Worm (Caenorhabditis elegans) whole organism, midembryonic: ENCODE data around the gene oac-7.

ENCODE experiments used
- T22C8.4 ChIP-seq: fragments of 200-800 bp; sonication (Bioruptor generic); IDR thresholded peaks from 2 replicates; pipeline ENCODE4 v1.3.6; 2022; ENCODE audit warnings: missing genetic modification characterization, missing compliant biosample characterization
- cog-1 ChIP-seq: sonication (generic microtip); optimal IDR thresholded peaks from 2 replicates; lab custom pipeline; 2016; ENCODE audit warnings: missing genetic modification characterization, missing compliant biosample characterization
- flt-1 ChIP-seq: fragments of 200-800 bp; sonication (Bioruptor generic); IDR thresholded peaks from 2 replicates; pipeline ENCODE4 v1.3.6; 2022; ENCODE audit warnings: missing genetic modification characterization, missing compliant biosample characterization
- klf-2 ChIP-seq: fragments of 200-800 bp; sonication (Bioruptor generic); conservative IDR thresholded peaks from 2 replicates; pipeline ENCODE4 v1.3.6; 2022; ENCODE audit warnings: missing genetic modification reagents, missing genetic modification characterization, missing compliant biosample characterization
- med-1 ChIP-seq: sonication (generic microtip); optimal IDR thresholded peaks from 2 replicates; lab custom pipeline; 2017; ENCODE audit warnings: missing genetic modification characterization, mild to moderate bottlenecking, missing compliant biosample characterization, antibody characterized with exemption, missing genetic modification reagents; ENCODE audit not compliant: insufficient read depth
- ref-1 ChIP-seq: fragments of 200-800 bp; sonication (Bioruptor generic); conservative IDR thresholded peaks from 2 replicates; pipeline ENCODE4 v1.3.6; 2022; ENCODE audit warnings: missing genetic modification reagents, missing genetic modification characterization, missing compliant biosample characterization
- tab-1 ChIP-seq: fragments of 200-800 bp; sonication (Bioruptor generic); IDR thresholded peaks from 2 replicates; pipeline ENCODE4 v1.3.6; 2022; ENCODE audit warnings: missing genetic modification characterization, missing compliant biosample characterization
- ztf-23 ChIP-seq: fragments of 200-800 bp; sonication (Bioruptor generic); IDR thresholded peaks from 2 replicates; pipeline ENCODE4 v1.3.6; 2022; ENCODE audit warnings: missing genetic modification reagents, missing genetic modification characterization, missing compliant biosample characterization
- ztf-29 ChIP-seq: fragments of 200-800 bp; sonication (Bioruptor generic); IDR thresholded peaks from 2 replicates; pipeline ENCODE4 v1.3.6; 2022; ENCODE audit warnings: missing genetic modification reagents, missing genetic modification characterization, missing compliant biosample characterization

Gene oac-7

DNA sequence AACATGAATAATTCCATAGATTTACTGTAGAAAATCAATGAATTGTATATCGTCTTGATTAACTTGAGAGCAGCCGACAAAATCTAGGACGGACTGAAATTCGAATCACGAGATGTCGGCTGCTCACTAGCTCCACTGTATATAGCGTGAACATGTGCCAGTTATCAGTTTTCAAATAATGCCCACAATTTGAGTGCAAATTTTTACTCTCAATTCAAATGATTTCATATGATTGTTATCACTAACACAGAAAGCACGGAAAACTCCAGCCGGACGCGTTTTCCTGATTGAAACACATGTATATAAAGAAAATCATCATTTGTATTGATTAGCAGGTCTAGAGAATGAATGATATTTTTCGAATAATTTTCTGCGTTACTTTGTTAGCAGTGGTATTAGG, 17.2 kb upstream of the oac-7 start, which contains the start of gene oac-5:
Gene oac-5, plus strand, starts transcription at position 301 of the 400 bp plus-strand sequence.
- TF ChIP-seq flt-1 (GFP tag; lab: Robert Waterston, UW) = no peak
- no peak for TF ChIP-seq med-1
- no peak for TF ChIP-seq ztf-23 (GFP tag; lab: Robert Waterston, UW)
- no peak for TF ChIP-seq cog-1 (tag; lab: Kevin White, UChicago)
- no peak for TF ChIP-seq ref-1 (GFP tag; lab: Robert Waterston, UW)
- TF ChIP-seq tab-1 = no peak
- TF ChIP-seq T22C8.4 (GFP tag; lab: Robert Waterston, UW) = no peak
- no peak for TF ChIP-seq ztf-29 (GFP tag; lab: Robert Waterston, UW)
- no peak for TF ChIP-seq klf-2 (GFP tag; lab: Robert Waterston, UW)

DNA sequence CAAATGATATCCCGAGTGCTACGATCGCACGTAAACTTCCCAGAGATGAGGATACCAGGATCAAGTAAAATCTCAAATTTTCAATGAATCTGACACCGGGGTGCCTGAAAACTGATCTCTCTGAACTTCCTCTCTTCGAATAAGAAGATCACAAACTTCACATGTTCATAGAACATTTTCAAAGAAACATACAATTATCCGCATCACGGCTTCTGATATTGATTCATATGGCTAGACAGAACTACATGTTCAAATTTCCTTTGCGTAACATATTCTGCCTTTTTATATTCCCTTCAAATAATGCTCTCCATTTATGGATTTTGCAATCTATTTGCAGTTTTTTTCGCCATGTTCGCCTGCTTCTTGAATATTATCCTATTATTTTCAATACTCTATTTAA, 12.5 kb upstream of the oac-7 start, which contains the start of gene srbc-83:
Gene srbc-83, plus strand, starts transcription at position 301 of the 400 bp plus-strand sequence.
- no peak for TF ChIP-seq klf-2 (GFP tag; lab: Robert Waterston, UW)

- TF ChIP-seq ztf-23 (GFP tag; lab: Robert Waterston, UW) = no peak
- TF ChIP-seq cog-1 (tag; lab: Kevin White, UChicago) = no peak
- no peak for TF ChIP-seq ztf-29 (GFP tag; lab: Robert Waterston, UW)
- no peak for TF ChIP-seq flt-1 (GFP tag; lab: Robert Waterston, UW)
- TF ChIP-seq ref-1 (GFP tag; lab: Robert Waterston, UW) = no peak
- no peak for TF ChIP-seq klf-2 (GFP tag; lab: Robert Waterston, UW)
- no peak for TF ChIP-seq tab-1
- no peak for TF ChIP-seq T22C8.4 (GFP tag; lab: Robert Waterston, UW)
These were observed 10.9 kb upstream of the oac-7 start, which contains the start of gene srbc-84 for ce11 chrV:16298669-16299068. TSS of gene srbc-84 (plus strand) at chrV:16298969.

- TF ChIP-seq ztf-29 (GFP tag; lab: Robert Waterston, UW) (no peak), cog-1 (tag; lab: Kevin White, UChicago) (no peak), med-1 (no peak), ztf-23 (GFP tag; lab: Robert Waterston, UW) (no peak), flt-1 (GFP tag; lab: Robert Waterston, UW) (no peak), klf-2 (GFP tag; lab: Robert Waterston, UW) (no peak), T22C8.4 (GFP tag; lab: Robert Waterston, UW) (no peak), ref-1 (GFP tag; lab: Robert Waterston, UW) (no peak), tab-1 (no peak)
These were observed 9.8 kb upstream of the oac-7 start for ce11 chrV:16299834-16300233.

DNA sequence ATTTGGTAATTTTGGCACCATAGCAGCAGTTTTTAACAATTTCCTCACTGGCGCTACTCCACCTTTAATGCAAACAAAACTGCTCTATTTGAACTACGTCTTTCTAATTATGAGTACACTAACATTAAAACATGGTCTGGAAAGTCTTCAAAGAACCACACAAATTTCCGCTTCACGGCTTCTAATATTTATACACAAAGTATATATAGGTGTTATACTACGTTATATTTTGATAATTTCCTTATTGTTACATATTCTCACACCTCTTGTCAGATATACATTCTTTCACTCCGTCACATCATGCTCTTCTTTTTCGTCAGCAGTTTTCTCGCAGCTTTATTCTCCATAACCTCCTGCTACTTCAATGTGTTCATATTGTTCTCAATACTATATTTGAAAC, 9.3 kb upstream of the oac-7 start, which contains the start of gene srbc-82:
Gene srbc-82, plus strand, starts transcription at position 301 of the 400 bp plus-strand sequence.
- TF ChIP-seq med-1 = no peak

DNA sequence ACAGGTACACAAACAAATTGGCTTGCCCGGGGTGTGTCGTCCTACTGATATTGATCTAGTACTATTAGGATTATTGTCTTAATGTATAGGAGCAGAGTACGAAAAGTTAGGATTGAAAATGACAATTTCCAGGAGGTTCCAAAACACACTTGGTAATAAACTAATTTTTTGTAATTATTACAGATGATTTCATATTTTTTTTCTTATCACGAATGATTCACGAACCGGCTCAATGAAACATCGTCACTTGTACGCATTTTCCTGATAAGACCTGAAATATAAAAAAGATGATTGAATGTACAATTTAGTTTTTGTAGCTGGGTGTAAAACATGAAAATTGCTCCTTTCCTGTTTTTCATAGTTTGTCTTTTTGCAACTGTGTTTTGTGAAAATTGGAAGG, 7.2 kb upstream of the oac-7 start, which contains the start of the genes C31A11.13 and oac-6:
Gene C31A11.13, minus strand, starts transcription at position 113 of the 400 bp plus-strand sequence.
Gene oac-6, plus strand, starts transcription at position 279 of the 400 bp plus-strand sequence.
- no peak for TF ChIP-seq tab-1
- no peak for TF ChIP-seq flt-1 (GFP tag; lab: Robert Waterston, UW)
- no peak for TF ChIP-seq med-1
- no peak for TF ChIP-seq klf-2 (GFP tag; lab: Robert Waterston, UW)
- no peak for TF ChIP-seq ref-1 (GFP tag; lab: Robert Waterston, UW)
- TF ChIP-seq ztf-29 (GFP tag; lab: Robert Waterston, UW) = no peak
- no peak for TF ChIP-seq T22C8.4 (GFP tag; lab: Robert Waterston, UW)
- TF ChIP-seq cog-1 (tag; lab: Kevin White, UChicago) = no peak
- TF ChIP-seq ztf-23 (GFP tag; lab: Robert Waterston, UW) = no peak

DNA sequence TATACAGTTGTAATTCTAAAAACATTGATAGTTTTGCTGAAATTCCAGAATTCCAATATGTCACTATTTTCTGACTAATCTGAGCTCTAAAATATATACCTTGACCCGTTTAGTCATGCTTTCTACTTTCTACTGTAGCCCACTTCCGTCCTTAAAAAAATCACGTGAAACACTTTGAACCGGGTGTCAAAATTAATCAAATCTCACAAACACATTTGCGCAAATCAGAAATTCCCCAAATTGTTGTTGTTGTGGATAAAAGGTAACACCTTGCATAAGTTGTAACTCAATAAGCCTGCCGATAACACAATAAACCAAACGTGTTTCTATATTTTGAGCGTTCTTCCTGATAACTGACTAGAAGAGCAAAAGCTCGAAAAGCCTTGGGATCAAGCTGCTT, 2.4 kb upstream of the oac-7 start, which contains the start of gene srxa-7:
Gene srxa-7, plus strand, starts transcription at position 301 of the 400 bp plus-strand sequence.
- TF ChIP-seq ztf-23 (GFP tag; lab: Robert Waterston, UW) = no peak
- no peak for TF ChIP-seq klf-2 (GFP tag; lab: Robert Waterston, UW)
- no peak for TF ChIP-seq T22C8.4 (GFP tag; lab: Robert Waterston, UW)
- no peak for TF ChIP-seq cog-1 (tag; lab: Kevin White, UChicago)
- TF ChIP-seq flt-1 (GFP tag; lab: Robert Waterston, UW) = no peak
- no peak for TF ChIP-seq med-1
- no peak for TF ChIP-seq tab-1
- TF ChIP-seq ztf-29 (GFP tag; lab: Robert Waterston, UW) = no peak
- no peak for TF ChIP-seq ref-1 (GFP tag; lab: Robert Waterston, UW)

ce11 chrV:16308343-16308742, 1.3 kb upstream of the oac-7 start:
- TF ChIP-seq tab-1 (no peak), flt-1 (GFP tag; lab: Robert Waterston, UW) (no peak), cog-1 (tag; lab: Kevin White, UChicago) (no peak)

DNA sequence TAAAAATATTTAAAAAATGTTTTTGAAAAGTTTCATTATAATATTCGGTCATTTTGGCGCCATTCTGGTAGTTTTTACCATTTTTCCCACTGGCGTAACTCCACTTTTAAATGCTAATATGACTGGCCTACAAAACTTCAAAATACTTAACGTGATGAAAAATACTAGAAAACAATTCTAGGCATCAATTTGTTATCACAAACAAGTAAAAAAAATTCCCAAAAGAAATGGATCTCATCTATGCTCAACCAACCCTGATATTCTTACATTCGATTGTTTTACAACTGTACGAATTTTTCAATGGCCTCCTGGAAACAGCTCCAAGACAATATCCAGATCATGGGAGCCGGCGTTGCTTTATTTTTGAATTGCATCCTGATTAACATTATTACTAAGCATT, 5.4 kb downstream of the oac-7 start, which contains the start of gene str-214:
Gene str-214, plus strand, starts transcription at position 301 of the 400 bp plus-strand sequence.
- TF ChIP-seq flt-1 (GFP tag; lab: Robert Waterston, UW) (no peak), med-1 (no peak), ref-1 (GFP tag; lab: Robert Waterston, UW) (no peak), ztf-23 (GFP tag; lab: Robert Waterston, UW) (no peak), cog-1 (tag; lab: Kevin White, UChicago) (no peak), T22C8.4 (GFP tag; lab: Robert Waterston, UW) (no peak), klf-2 (GFP tag; lab: Robert Waterston, UW) (no peak), ztf-29 (GFP tag; lab: Robert Waterston, UW) (no peak), tab-1 (no peak)

ce11 chrV:16317244-16317643, 7.6 kb downstream of the oac-7 start, which contains the start of gene srh-180:
TSS of gene srh-180 (plus strand) at chrV:16317544.
- no peak for TF ChIP-seq T22C8.4 (GFP tag; lab: Robert Waterston, UW)
- TF ChIP-seq med-1 = no peak
- no peak for TF ChIP-seq klf-2 (GFP tag; lab: Robert Waterston, UW)
- TF ChIP-seq ztf-29 (GFP tag; lab: Robert Waterston, UW) = no peak
- no peak for TF ChIP-seq ref-1 (GFP tag; lab: Robert Waterston, UW)
- no peak for TF ChIP-seq flt-1 (GFP tag; lab: Robert Waterston, UW)
- no peak for TF ChIP-seq ztf-23 (GFP tag; lab: Robert Waterston, UW)
- TF ChIP-seq tab-1 = no peak
- TF ChIP-seq cog-1 (tag; lab: Kevin White, UChicago) = no peak
